Fruit fly (Drosophila melanogaster) whole organism, pupa: ENCODE results near the gene CG14174.

ENCODE experiments used
- CG10348 ChIP-seq: fragments of 200-800 bp; sonication (Bioruptor generic); IDR thresholded peaks from 2 replicates; pipeline ENCODE4 v1.3.6; 2022; ENCODE audit warnings: missing biosample characterization, missing genetic modification characterization
- CG12605 ChIP-seq: fragments of 200-800 bp; sonication (Bioruptor generic); IDR thresholded peaks from 2 replicates; pipeline ENCODE4 v1.3.6; 2022; ENCODE audit warnings: missing biosample characterization, missing genetic modification characterization
- CG13204 ChIP-seq: fragments of 200-800 bp; sonication (Bioruptor generic); optimal IDR thresholded peaks from 2 replicates; lab custom pipeline; 2018; ENCODE audit warnings: missing biosample characterization, mild to moderate bottlenecking, missing genetic modification characterization, moderate library complexity
- CG14655 ChIP-seq: fragments of 200-800 bp; sonication (Bioruptor generic); optimal IDR thresholded peaks from 3 replicates; lab custom pipeline; 2017; ENCODE audit warnings: mild to moderate bottlenecking, missing biosample characterization, missing genetic modification reagents, missing genetic modification characterization
- CG15710 ChIP-seq: fragments of 200-800 bp; sonication (Bioruptor generic); optimal IDR thresholded peaks from 2 replicates; lab custom pipeline; 2018; ENCODE audit warnings: missing biosample characterization, mild to moderate bottlenecking, missing genetic modification characterization, moderate library complexity
- CG17806 ChIP-seq: fragments of 200-800 bp; sonication (Bioruptor generic); optimal IDR thresholded peaks from 2 replicates; lab custom pipeline; 2018; ENCODE audit warnings: missing biosample characterization, mild to moderate bottlenecking, missing genetic modification characterization, moderate library complexity
- CG32121 ChIP-seq: fragments of 200-800 bp; sonication (Bioruptor generic); IDR thresholded peaks from 2 replicates; pipeline ENCODE4 v1.3.6; 2022; ENCODE audit warnings: missing biosample characterization, missing genetic modification characterization
- CG34367 ChIP-seq: fragments of 200-800 bp; sonication (Bioruptor generic); optimal IDR thresholded peaks from 2 replicates; lab custom pipeline; 2018; ENCODE audit warnings: missing biosample characterization, mild to moderate bottlenecking, missing genetic modification characterization
- CG4496 ChIP-seq: fragments of 200-800 bp; sonication (Bioruptor generic); IDR thresholded peaks from 3 replicates; pipeline ENCODE4 v1.3.6; 2022; ENCODE audit warnings: missing biosample characterization, missing genetic modification characterization
- CG8159 ChIP-seq: fragments of 200-800 bp; sonication (Bioruptor generic); optimal IDR thresholded peaks from 3 replicates; lab custom pipeline; 2018; ENCODE audit warnings: missing biosample characterization, mild to moderate bottlenecking, missing genetic modification characterization, moderate library complexity
- CG8301 ChIP-seq: fragments of 200-800 bp; sonication (Bioruptor generic); optimal IDR thresholded peaks from 2 replicates; lab custom pipeline; 2018; ENCODE audit warnings: missing biosample characterization, mild to moderate bottlenecking, missing genetic modification characterization
- CG9948 ChIP-seq: fragments of 200-800 bp; sonication (Bioruptor generic); optimal IDR thresholded peaks from 2 replicates; lab custom pipeline; 2018; ENCODE audit warnings: missing biosample characterization, mild to moderate bottlenecking, missing genetic modification characterization, moderate library complexity
- D1 ChIP-seq: fragments of 200-800 bp; sonication (Bioruptor generic); optimal IDR thresholded peaks from 2 replicates; lab custom pipeline; 2018; ENCODE audit warnings: missing biosample characterization, mild to moderate bottlenecking, missing genetic modification characterization, moderate library complexity
- EcR ChIP-seq: fragments of 200-800 bp; sonication (Bioruptor generic); optimal IDR thresholded peaks from 3 replicates; lab custom pipeline; 2019; ENCODE audit warnings: missing biosample characterization, missing genetic modification characterization, mild to moderate bottlenecking, moderate library complexity, missing genetic modification reagents
- Ets98B ChIP-seq: fragments of 200-800 bp; sonication (Bioruptor generic); IDR thresholded peaks from 2 replicates; pipeline ENCODE4 v1.3.6; 2022; ENCODE audit warnings: missing biosample characterization, missing genetic modification characterization
- Pif1A ChIP-seq: fragments of 200-800 bp; sonication (Bioruptor generic); optimal IDR thresholded peaks from 3 replicates; lab custom pipeline; 2016; ENCODE audit warnings: missing biosample characterization, missing genetic modification characterization
- Pif1B ChIP-seq: fragments of 200-800 bp; sonication (Bioruptor generic); optimal IDR thresholded peaks from 3 replicates; lab custom pipeline; 2016; ENCODE audit warnings: missing biosample characterization, missing genetic modification characterization
- Snoo ChIP-seq: fragments of 200-800 bp; sonication (Bioruptor generic); optimal IDR thresholded peaks from 3 replicates; lab custom pipeline; 2017; ENCODE audit warnings: missing biosample characterization, mild to moderate bottlenecking, missing genetic modification characterization, inconsistent platforms
- fd96Ca ChIP-seq: fragments of 200-800 bp; sonication (Bioruptor generic); IDR thresholded peaks from 3 replicates; pipeline ENCODE4 v1.3.6; 2022; ENCODE audit warnings: missing biosample characterization, missing genetic modification characterization
- gl ChIP-seq: fragments of 200-800 bp; sonication (Bioruptor generic); optimal IDR thresholded peaks from 2 replicates; lab custom pipeline; 2018; ENCODE audit warnings: missing biosample characterization, mild to moderate bottlenecking, missing genetic modification characterization
- rn ChIP-seq: fragments of 200-800 bp; sonication (Bioruptor generic); IDR thresholded peaks from 2 replicates; pipeline ENCODE4 v1.3.6; 2022; ENCODE audit warnings: missing biosample characterization, missing genetic modification characterization

CG14174 gene

dm6 chr3L:9714537-9715144, 4.5 kb upstream of the CG14174 start:
- TF ChIP-seq Ets98B (0 out of 2 replicates have a peak, but pooled peaks have one; percentile 2), fd96Ca (GFP tag; lab: Robert Waterston, UW) (no peak), EcR (GFP tag; lab: Kevin White, UChicago) (peak; percentile 3), CG14655 (GFP tag; lab: Kevin White, UChicago) (no peak), CG4496 (GFP tag; lab: Robert Waterston, UW) (0 out of 3 replicates have a peak, but pooled peaks have one; percentile 23)

dm6 chr3L:9716595-9716994, 2.5 kb upstream of the CG14174 start:
- TF ChIP-seq EcR (GFP tag; lab: Kevin White, UChicago) (peak; percentile 88), gl (tag; lab: Kevin White, UChicago) (no peak)

dm6 chr3L:9717101-9717500, 2.0 kb upstream of the CG14174 start:
- TF ChIP-seq CG13204 (GFP tag; lab: Kevin White, UChicago) (no peak), CG10348 (GFP tag; lab: Robert Waterston, UW) (no peak), rn (GFP tag; lab: Robert Waterston, UW) (no peak), D1 (tag; lab: Kevin White, UChicago) (no peak), CG17806 (no peak), CG8301 (tag; lab: Kevin White, UChicago) (no peak), CG8159 (tag; lab: Kevin White, UChicago) (no peak), CG12605 (GFP tag; lab: Robert Waterston, UW) (no peak), CG15710 (tag; lab: Kevin White, UChicago) (no peak)

dm6 chr3L:9717839-9718238, 1.3 kb upstream of the CG14174 start:
- TF ChIP-seq Pif1A: no peak
- TF ChIP-seq gl (tag; lab: Kevin White, UChicago): no peak
- TF ChIP-seq, all 21 proteins: peak for 0

DNA sequence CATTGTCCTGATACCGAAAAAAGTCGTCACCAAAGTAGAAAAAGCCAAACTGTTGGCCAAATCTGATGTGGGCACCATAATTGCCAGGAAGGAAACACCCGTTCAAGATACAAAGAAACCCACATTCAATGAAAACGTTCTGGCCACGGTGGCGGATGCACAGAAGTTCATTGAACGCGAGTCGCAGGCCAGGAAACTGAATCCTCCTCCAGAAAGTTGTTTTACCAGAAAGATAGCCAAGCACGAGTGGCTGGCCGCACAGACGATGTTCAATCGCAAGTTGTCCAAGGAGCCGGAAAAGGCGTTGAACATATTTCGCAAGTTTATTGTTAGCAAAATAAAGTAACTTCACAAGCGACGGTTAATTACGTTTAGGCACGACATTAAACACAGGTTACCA, 974 bp downstream of the CG14174 start:
- TF ChIP-seq CG13204 (GFP tag; lab: Kevin White, UChicago) (no peak), Ets98B (no peak), CG32121 (GFP tag; lab: Robert Waterston, UW) (no peak), CG15710 (tag; lab: Kevin White, UChicago) (no peak), Snoo (no peak), D1 (tag; lab: Kevin White, UChicago) (no peak), Pif1A (no peak), rn (GFP tag; lab: Robert Waterston, UW) (no peak), CG9948 (tag; lab: Kevin White, UChicago) (no peak), CG14655 (GFP tag; lab: Kevin White, UChicago) (no peak), CG34367 (tag; lab: Kevin White, UChicago) (no peak), fd96Ca (GFP tag; lab: Robert Waterston, UW) (no peak), CG12605 (GFP tag; lab: Robert Waterston, UW) (no peak), CG17806 (no peak), CG8159 (tag; lab: Kevin White, UChicago) (no peak), CG10348 (GFP tag; lab: Robert Waterston, UW) (no peak), CG4496 (GFP tag; lab: Robert Waterston, UW) (no peak), Pif1B (no peak), CG8301 (tag; lab: Kevin White, UChicago) (no peak), EcR (GFP tag; lab: Kevin White, UChicago) (no peak)
- TF ChIP-seq, all 21 proteins: peak for 0

DNA sequence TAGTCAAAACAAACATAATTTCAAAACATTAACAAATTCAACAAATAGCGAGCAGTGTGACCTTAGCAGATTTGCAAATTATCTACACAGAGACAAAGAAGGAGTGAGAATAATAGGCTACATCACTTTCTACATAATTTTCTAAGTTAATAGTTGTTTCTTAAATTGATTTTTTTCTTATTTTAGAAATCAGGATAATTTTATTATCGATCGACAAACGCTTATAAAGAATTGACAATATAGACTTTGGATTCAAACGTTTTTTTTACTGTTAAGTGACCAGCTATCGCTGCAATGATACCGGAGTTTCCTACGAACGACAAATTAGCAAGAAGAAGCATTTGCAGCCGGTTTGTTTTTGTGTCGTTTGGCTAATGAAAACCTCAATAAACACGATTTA, 4.0 kb downstream of the CG14174 start, which contains the start of the genes nbs and defl:
Gene nbs (minus strand): TSS at position 87 of the 400 bp plus-strand sequence.
Gene defl (plus strand): TSS at position 316 of the 400 bp plus-strand sequence.
- TF ChIP-seq fd96Ca (GFP tag; lab: Robert Waterston, UW) (no peak), CG8159 (tag; lab: Kevin White, UChicago) (peak; percentile 56), CG4496 (GFP tag; lab: Robert Waterston, UW) (peak; percentile 79), CG32121 (GFP tag; lab: Robert Waterston, UW) (peak; percentile 65; the same call in 1 of the 2 replicates), Pif1A (no peak), gl (tag; lab: Kevin White, UChicago) (peak; percentile 12), CG15710 (tag; lab: Kevin White, UChicago) (peak; percentile 59), CG8301 (tag; lab: Kevin White, UChicago) (no peak), CG9948 (tag; lab: Kevin White, UChicago) (peak; percentile 28), Snoo (peak; percentile 60), Ets98B (peak; percentile 50; the same call in 1 of the 2 replicates), CG17806 (peak; percentile 45)

DNA sequence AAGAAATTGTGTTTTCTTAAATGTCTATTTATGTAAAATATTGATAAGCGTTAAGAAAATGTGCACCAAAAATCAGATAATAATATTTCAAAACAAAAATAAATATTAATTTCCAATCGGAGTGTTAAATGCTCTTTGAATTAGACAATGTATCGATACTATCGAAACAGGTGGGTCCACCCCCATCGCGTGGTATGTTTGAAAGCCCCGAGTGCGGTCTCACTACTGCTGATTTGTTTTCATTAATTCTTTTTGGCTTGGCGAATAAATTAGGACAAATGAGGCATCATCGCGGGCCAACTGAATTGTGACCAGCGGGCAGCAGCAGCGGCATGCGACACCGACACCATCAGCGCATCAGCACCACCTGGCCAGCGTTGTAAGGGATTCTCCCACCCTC, 7.6 kb downstream of the CG14174 start, which contains the start of gene Naa60:
Gene Naa60 (plus strand): TSS at position 189 of the 400 bp plus-strand sequence.
- TF ChIP-seq CG8159 (tag; lab: Kevin White, UChicago): peak; percentile 50
- no peak for TF ChIP-seq Ets98B
- no peak for TF ChIP-seq CG32121 (GFP tag; lab: Robert Waterston, UW)
